Fruit fly (Drosophila melanogaster): ENCODE data around the gene Epg5.

The Epg5 gene

DNA sequence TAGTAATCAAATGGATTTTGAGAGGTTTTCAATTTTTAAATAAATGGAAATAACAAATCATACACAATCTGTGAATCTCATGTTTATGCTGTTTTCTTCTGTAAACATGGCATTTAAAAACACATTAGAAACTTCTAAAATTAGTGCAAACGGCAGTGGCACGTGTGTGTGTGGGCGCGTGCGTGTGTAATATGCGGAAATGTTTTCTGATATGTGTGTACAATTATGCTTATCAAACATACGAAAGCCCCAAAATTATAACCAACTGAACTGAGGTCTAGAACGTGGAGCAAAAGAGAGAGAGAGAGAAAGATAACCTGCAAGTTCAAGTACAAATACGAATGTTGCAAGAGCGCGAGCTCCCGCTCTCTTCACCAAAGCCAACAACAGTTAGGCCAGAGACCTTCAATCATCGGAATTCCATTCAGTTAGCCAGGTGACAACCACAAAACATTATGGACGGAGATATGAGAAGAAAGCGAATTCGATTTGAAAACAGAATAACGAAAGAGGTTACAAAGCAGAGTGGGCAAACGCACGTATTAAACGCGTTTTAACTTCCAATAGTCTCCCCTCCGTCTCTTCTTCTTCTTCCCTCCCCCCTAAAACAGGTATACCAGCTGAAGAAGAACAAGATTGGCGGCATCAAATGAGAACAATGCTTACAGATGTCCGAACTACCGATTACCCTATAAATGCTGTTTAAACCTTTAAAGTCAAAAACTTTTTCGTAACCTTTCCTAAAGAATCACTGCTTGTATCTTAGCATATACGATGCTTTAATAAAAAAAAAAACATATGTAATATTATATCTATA, 17.4 kb downstream of the Epg5 start (continued):
- TF ChIP-seq HLH4C (GFP tag; IDR thresholded peaks at IDR 0.05; ENCODE audit: partially characterized antibody) (no peak), Usf (GFP tag; optimal IDR thresholded peaks at IDR 0.05) (peak; percentile 90), CG11560 (tag; IDR thresholded peaks at IDR 0.05) (peak; percentile 89), CG7839 (tag; optimal IDR thresholded peaks at IDR 0.05) (peak; percentile 98), slp2 (GFP tag; optimal IDR thresholded peaks at IDR 0.05) (peak; percentile 82), Stat92E (GFP tag; optimal IDR thresholded peaks at IDR 0.05) (peak in 1 of 3 experiments; percentile 78), CG8359 (GFP tag; optimal IDR thresholded peaks at IDR 0.05; ENCODE audit: borderline replicate concordance) (peak; percentile 86), hkb (optimal IDR thresholded peaks at IDR 0.05) (no peak), hkb (GFP tag; IDR thresholded peaks at IDR 0.05) (peak; percentile 97), nom (GFP tag; optimal IDR thresholded peaks at IDR 0.05) (peak; percentile 72), sr (GFP tag; IDR thresholded peaks at IDR 0.05) (peak; percentile 82), Camta (GFP tag; optimal IDR thresholded peaks at IDR 0.05) (peak; percentile 86), CG17612 (GFP tag; IDR thresholded peaks at IDR 0.05) (peak; percentile 93), pfk (GFP tag; optimal IDR thresholded peaks at IDR 0.05) (peak; percentile 15), CG32767 (GFP tag; IDR thresholded peaks at IDR 0.05) (peak; percentile 94), BtbVII (GFP tag; optimal IDR thresholded peaks at IDR 0.05) (peak; percentile 97), gem (tag; optimal IDR thresholded peaks at IDR 0.05) (peak; percentile 98), HHEX (GFP tag; optimal IDR thresholded peaks at IDR 0.05) (peak; percentile 97), lbe (GFP tag; optimal IDR thresholded peaks at IDR 0.05) (peak; percentile 97), Bgb (GFP tag; IDR thresholded peaks at IDR 0.05; ENCODE audit: partially characterized antibody) (no peak), nerfin-2 (GFP tag; IDR thresholded peaks at IDR 0.05; ENCODE audit: partially characterized antibody) (no peak), CG17802 (tag; optimal IDR thresholded peaks at IDR 0.05) (peak; percentile 88), tgo (GFP tag; IDR thresholded peaks at IDR 0.05) (peak; percentile 97), CG4617 (GFP tag; optimal IDR thresholded peaks at IDR 0.05; ENCODE audit: borderline replicate concordance) (peak; percentile 78), CG12942 (GFP tag; optimal IDR thresholded peaks at IDR 0.05) (peak; percentile 94), az2 (GFP tag; optimal IDR thresholded peaks at IDR 0.05) (peak; percentile 94), Bteb2 (GFP tag; optimal IDR thresholded peaks at IDR 0.05) (peak; percentile 78), en (GFP tag; optimal IDR thresholded peaks at IDR 0.05) (peak; percentile 48), E2f2 (GFP tag; IDR thresholded peaks at IDR 0.05) (peak; percentile 81), wor (GFP tag; IDR thresholded peaks at IDR 0.05) (peak; percentile 91), NC2β (GFP tag; optimal IDR thresholded peaks at IDR 0.05) (peak; percentile 77), Nf-YC (tag; optimal IDR thresholded peaks at IDR 0.05) (peak; percentile 79), CG8478 (optimal IDR thresholded peaks at IDR 0.05) (no peak), CG9437 (GFP tag; optimal IDR thresholded peaks at IDR 0.05) (peak; percentile 91), CG6791 (GFP tag; IDR thresholded peaks at IDR 0.05; ENCODE audit: partially characterized antibody) (0 out of 3 replicates have a peak, but pooled peaks have one; percentile 7), CG1233 (GFP tag; optimal IDR thresholded peaks at IDR 0.05) (peak; percentile 97), sima (GFP tag; optimal IDR thresholded peaks at IDR 0.05) (no peak), HLH3B (GFP tag; IDR thresholded peaks at IDR 0.05) (peak; percentile 97), HLH54F (GFP tag; optimal IDR thresholded peaks at IDR 0.05) (peak; percentile 82), dati (GFP tag; IDR thresholded peaks at IDR 0.05) (peak; percentile 89), stc (GFP tag; IDR thresholded peaks at IDR 0.05) (peak; percentile 94), D19B (GFP tag; optimal IDR thresholded peaks at IDR 0.05) (peak; percentile 99), CG13123 (GFP tag; optimal IDR thresholded peaks at IDR 0.05) (peak; percentile 80), sd (tag; optimal IDR thresholded peaks at IDR 0.05) (peak; percentile 97), rib (GFP tag; IDR thresholded peaks at IDR 0.05) (peak; percentile 97), insv (GFP tag; optimal IDR thresholded peaks at IDR 0.05) (peak in 1 of 2 experiments; percentile 42), HmgZ (tag; optimal IDR thresholded peaks at IDR 0.05) (peak; percentile 96), Xrp1 (GFP tag; IDR thresholded peaks at IDR 0.05) (peak; percentile 96), CG2875 (GFP tag; optimal IDR thresholded peaks at IDR 0.05) (peak; percentile 90)

Data from whole organism, embryonic.